Worm (Caenorhabditis elegans): ENCODE data around the gene irld-65.

Gene irld-65

ce11 chrII:2955656-2956115 lies 17.9 kb upstream of the irld-65 start, which contains the start of gene irld-48:
irld-48 (plus strand) TSS chrII:2956065.
- no peak for TF ChIP-seq elt-3 (tag; optimal IDR thresholded peaks at IDR 0.05)
- TF ChIP-seq mep-1 (tag; optimal IDR thresholded peaks at IDR 0.05): no peak
- TF ChIP-seq lin-32 (GFP tag; optimal IDR thresholded peaks at IDR 0.05): no peak
- TF ChIP-seq ham-2 (GFP tag; optimal IDR thresholded peaks at IDR 0.05): no peak
- no peak for TF ChIP-seq zip-8 (tag; optimal IDR thresholded peaks at IDR 0.05)
- TF ChIP-seq elt-1 (tag; optimal IDR thresholded peaks at IDR 0.05; ENCODE audit: borderline replicate concordance, insufficient read depth): no peak
- no peak for TF ChIP-seq drap-1 (GFP tag; optimal IDR thresholded peaks at IDR 0.05)
- no peak for TF ChIP-seq unc-120 (tag; optimal IDR thresholded peaks at IDR 0.05; ENCODE audit: poor library complexity, severe bottlenecking)
- no peak for TF ChIP-seq lsy-2 (tag; optimal IDR thresholded peaks at IDR 0.05)
- TF ChIP-seq nhr-2 (tag; optimal IDR thresholded peaks at IDR 0.05): no peak
- TF ChIP-seq sptf-1 (tag; optimal IDR thresholded peaks at IDR 0.05): no peak
- TF ChIP-seq ceh-39 (tag; optimal IDR thresholded peaks at IDR 0.05): no peak
- no peak for TF ChIP-seq ceh-83 (GFP tag; optimal IDR thresholded peaks at IDR 0.05)
- TF ChIP-seq tbx-8 (GFP tag; optimal IDR thresholded peaks at IDR 0.05): no peak
- TF ChIP-seq cnd-1 (tag; optimal IDR thresholded peaks at IDR 0.05): no peak

ce11 chrII:2952629-2953028 lies 14.9 kb upstream of the irld-65 start, which contains the start of gene irld-51:
irld-51 (minus strand) TSS chrII:2952729.
- no peak for TF ChIP-seq sptf-1 (tag; optimal IDR thresholded peaks at IDR 0.05)
- no peak for TF ChIP-seq ceh-83 (GFP tag; optimal IDR thresholded peaks at IDR 0.05)
- no peak for TF ChIP-seq lsy-2 (tag; optimal IDR thresholded peaks at IDR 0.05)
- TF ChIP-seq M03D4.4 (tag; optimal IDR thresholded peaks at IDR 0.05): no peak
- no peak for TF ChIP-seq ces-1 (GFP tag; optimal IDR thresholded peaks at IDR 0.05)
- no peak for TF ChIP-seq mep-1 (tag; optimal IDR thresholded peaks at IDR 0.05)
- no peak for TF ChIP-seq nhr-12 (tag; optimal IDR thresholded peaks at IDR 0.05)
- no peak for TF ChIP-seq sem-2 (GFP tag; optimal IDR thresholded peaks at IDR 0.05)
- no peak for TF ChIP-seq elt-1 (tag; optimal IDR thresholded peaks at IDR 0.05; ENCODE audit: borderline replicate concordance, insufficient read depth)
- TF ChIP-seq hlh-1 (tag; optimal IDR thresholded peaks at IDR 0.05): no peak
- no peak for TF ChIP-seq tbx-8 (GFP tag; optimal IDR thresholded peaks at IDR 0.05)
- no peak for TF ChIP-seq ceh-39 (tag; optimal IDR thresholded peaks at IDR 0.05)
- no peak for TF ChIP-seq lin-32 (GFP tag; optimal IDR thresholded peaks at IDR 0.05)
- TF ChIP-seq elt-3 (tag; optimal IDR thresholded peaks at IDR 0.05): no peak
- TF ChIP-seq flh-1 (GFP tag; optimal IDR thresholded peaks at IDR 0.05): no peak
- no peak for TF ChIP-seq nhr-76 (tag; optimal IDR thresholded peaks at IDR 0.05)
- no peak for TF ChIP-seq nhr-237 (tag; optimal IDR thresholded peaks at IDR 0.05)
- TF ChIP-seq ham-2 (GFP tag; optimal IDR thresholded peaks at IDR 0.05): no peak

- TF ChIP-seq zip-8 (tag; optimal IDR thresholded peaks at IDR 0.05) (no peak), elt-1 (tag; optimal IDR thresholded peaks at IDR 0.05; ENCODE audit: borderline replicate concordance, insufficient read depth) (no peak), snpc-4 (tag; optimal IDR thresholded peaks at IDR 0.05) (no peak), elt-3 (tag; optimal IDR thresholded peaks at IDR 0.05) (no peak), drap-1 (GFP tag; optimal IDR thresholded peaks at IDR 0.05) (no peak), bed-3 (GFP tag; optimal IDR thresholded peaks at IDR 0.05) (no peak), mls-2 (tag; optimal IDR thresholded peaks at IDR 0.05) (no peak), lin-32 (GFP tag; optimal IDR thresholded peaks at IDR 0.05) (no peak)
Observed at ce11 chrII:2948614-2949013, 10.9 kb upstream of the irld-65 start.

- TF ChIP-seq nhr-28 (tag; optimal IDR thresholded peaks at IDR 0.05) (no peak), flh-1 (GFP tag; optimal IDR thresholded peaks at IDR 0.05) (no peak), hlh-1 (tag; optimal IDR thresholded peaks at IDR 0.05) (no peak), mep-1 (tag; optimal IDR thresholded peaks at IDR 0.05) (no peak), cnd-1 (tag; optimal IDR thresholded peaks at IDR 0.05) (no peak), snpc-4 (tag; optimal IDR thresholded peaks at IDR 0.05) (no peak), nhr-2 (tag; optimal IDR thresholded peaks at IDR 0.05) (no peak), ceh-43 (GFP tag; optimal IDR thresholded peaks at IDR 0.05) (no peak), blmp-1 (tag; optimal IDR thresholded peaks at IDR 0.05) (no peak), ham-2 (GFP tag; optimal IDR thresholded peaks at IDR 0.05) (no peak), nhr-76 (tag; optimal IDR thresholded peaks at IDR 0.05) (no peak), ceh-39 (tag; optimal IDR thresholded peaks at IDR 0.05) (no peak), mls-2 (tag; optimal IDR thresholded peaks at IDR 0.05) (no peak), pha-4 (tag; optimal IDR thresholded peaks at IDR 0.05) (no peak)
Observed at ce11 chrII:2946438-2946837, 8.7 kb upstream of the irld-65 start, which contains the start of gene srw-79. srw-79 (plus strand) TSS chrII:2946738.

- no peak for TF ChIP-seq ceh-43 (GFP tag; optimal IDR thresholded peaks at IDR 0.05)
Observed at ce11 chrII:2943966-2944365, 6.2 kb upstream of the irld-65 start, which contains the start of the genes irld-50 and irld-49. irld-50 (minus strand) TSS chrII:2944066. irld-49 (plus strand) TSS chrII:2944176.
